Worm (Caenorhabditis elegans) whole organism, late embryonic: Measurements from ENCODE around the gene Y94H6A.10.

Experiments used
- C08G9.2 ChIP-seq: sonication (generic microtip); optimal IDR thresholded peaks from 2 replicates; lab custom pipeline; 2016; ENCODE audit warnings: mild to moderate bottlenecking, missing genetic modification characterization, moderate library complexity, missing compliant biosample characterization
- C38D4.7 ChIP-seq: fragments of 200-800 bp; sonication (Bioruptor generic); optimal IDR thresholded peaks from 2 replicates; lab custom pipeline; 2018; ENCODE audit warnings: mild to moderate bottlenecking, missing genetic modification characterization, moderate library complexity, missing compliant biosample characterization
- F13H6.1 ChIP-seq: sonication (generic microtip); optimal IDR thresholded peaks from 2 replicates; lab custom pipeline; 2016; ENCODE audit warnings: missing genetic modification characterization, missing compliant biosample characterization
- K02D7.2 ChIP-seq: sonication (generic microtip); optimal IDR thresholded peaks from 2 replicates; lab custom pipeline; 2017; ENCODE audit warnings: mild to moderate bottlenecking, missing genetic modification characterization, missing compliant biosample characterization
- K09A11.1 ChIP-seq: sonication (generic microtip); optimal IDR thresholded peaks from 2 replicates; lab custom pipeline; 2017; ENCODE audit warnings: antibody characterized with exemption, mild to moderate bottlenecking, missing genetic modification characterization, missing compliant biosample characterization; ENCODE audit not compliant: insufficient read depth
- Y22D7AL.16 ChIP-seq: sonication (generic microtip); optimal IDR thresholded peaks from 2 replicates; lab custom pipeline; 2016; ENCODE audit warnings: missing genetic modification characterization, missing compliant biosample characterization
- ahr-1 ChIP-seq: sonication (generic microtip); optimal IDR thresholded peaks from 2 replicates; lab custom pipeline; 2016; ENCODE audit warnings: missing genetic modification characterization, missing compliant biosample characterization
- ama-1 ChIP-seq: fragments of 150-350 bp; optimal IDR thresholded peaks from 2 replicates; lab custom pipeline; 2014
- ceh-14 ChIP-seq: sonication (generic microtip); optimal IDR thresholded peaks from 2 replicates; lab custom pipeline; 2016; ENCODE audit warnings: missing genotype, missing genetic modification characterization, missing compliant biosample characterization
- ceh-19 ChIP-seq: fragments of 200-800 bp; sonication (Bioruptor generic); optimal IDR thresholded peaks from 2 replicates; lab custom pipeline; 2018; ENCODE audit warnings: mild to moderate bottlenecking, missing genetic modification characterization, missing compliant biosample characterization
- ceh-2 ChIP-seq: sonication (generic microtip); optimal IDR thresholded peaks from 2 replicates; lab custom pipeline; 2016; ENCODE audit warnings: missing genotype, missing genetic modification characterization, missing compliant biosample characterization
- ceh-22 ChIP-seq: sonication (generic microtip); optimal IDR thresholded peaks from 2 replicates; lab custom pipeline; 2017; ENCODE audit warnings: missing biosample characterization, missing genetic modification characterization
- ceh-30 ChIP-seq: fragments of 150-350 bp; optimal IDR thresholded peaks from 2 replicates; lab custom pipeline; 2014; ENCODE audit warnings: missing biosample characterization, missing genetic modification characterization
- ceh-31 ChIP-seq: sonication (generic microtip); optimal IDR thresholded peaks from 2 replicates; lab custom pipeline; 2016; ENCODE audit warnings: missing genetic modification characterization, missing compliant biosample characterization
- ceh-34 ChIP-seq: sonication (generic microtip); optimal IDR thresholded peaks from 2 replicates; lab custom pipeline; 2016; ENCODE audit warnings: mild to moderate bottlenecking, missing genetic modification characterization, missing compliant biosample characterization
- ceh-45 ChIP-seq: fragments of 200-800 bp; sonication (Bioruptor generic); IDR thresholded peaks from 2 replicates; pipeline ENCODE4 v1.3.6; 2022; ENCODE audit warnings: missing genetic modification reagents, missing genetic modification characterization, missing compliant biosample characterization
- ceh-48 ChIP-seq: sonication (generic microtip); optimal IDR thresholded peaks from 2 replicates; lab custom pipeline; 2016; ENCODE audit warnings: missing genetic modification characterization, inconsistent platforms, missing compliant biosample characterization
- ceh-6 ChIP-seq: fragments of 200-800 bp; sonication (Bioruptor generic); optimal IDR thresholded peaks from 2 replicates; lab custom pipeline; 2018; ENCODE audit warnings: mild to moderate bottlenecking, missing genetic modification characterization, missing compliant biosample characterization
- ceh-9 ChIP-seq: sonication (generic microtip); optimal IDR thresholded peaks from 2 replicates; lab custom pipeline; 2016; ENCODE audit warnings: mild to moderate bottlenecking, missing genetic modification characterization, inconsistent platforms, missing compliant biosample characterization
- elt-2 ChIP-seq: sonication (generic microtip); optimal IDR thresholded peaks from 2 replicates; lab custom pipeline; 2016; ENCODE audit warnings: missing genetic modification reagents, missing genetic modification characterization, missing compliant biosample characterization
- elt-4 ChIP-seq: sonication (generic microtip); optimal IDR thresholded peaks from 2 replicates; lab custom pipeline; 2016; ENCODE audit warnings: missing genetic modification characterization, missing compliant biosample characterization
- ets-4 ChIP-seq: sonication (generic microtip); optimal IDR thresholded peaks from 2 replicates; lab custom pipeline; 2016; ENCODE audit warnings: missing genetic modification characterization, missing compliant biosample characterization
- eyg-1 ChIP-seq: sonication (generic microtip); optimal IDR thresholded peaks from 2 replicates; lab custom pipeline; 2016; ENCODE audit warnings: missing genotype, missing genetic modification characterization, missing compliant biosample characterization
- fax-1 ChIP-seq: sonication (generic microtip); optimal IDR thresholded peaks from 2 replicates; lab custom pipeline; 2016; ENCODE audit warnings: missing genotype, missing genetic modification characterization, missing compliant biosample characterization
- gmeb-2 ChIP-seq: sonication (generic microtip); optimal IDR thresholded peaks from 2 replicates; lab custom pipeline; 2016; ENCODE audit warnings: missing genetic modification characterization, inconsistent platforms, missing compliant biosample characterization
- hlh-13 ChIP-seq: fragments of 200-800 bp; sonication (Bioruptor generic); optimal IDR thresholded peaks from 2 replicates; lab custom pipeline; 2018; ENCODE audit warnings: mild to moderate bottlenecking, missing genetic modification characterization, missing compliant biosample characterization
- hlh-15 ChIP-seq: sonication (generic microtip); optimal IDR thresholded peaks from 2 replicates; lab custom pipeline; 2016; ENCODE audit warnings: missing genetic modification characterization, missing compliant biosample characterization
- hlh-6 ChIP-seq: sonication (generic microtip); optimal IDR thresholded peaks from 2 replicates; lab custom pipeline; 2016; ENCODE audit warnings: missing genotype, missing genetic modification characterization, missing compliant biosample characterization
- hlh-8 ChIP-seq: sonication (generic microtip); optimal IDR thresholded peaks from 2 replicates; lab custom pipeline; 2016; ENCODE audit warnings: missing genotype, missing genetic modification characterization, missing compliant biosample characterization
- lim-6 ChIP-seq: sonication (generic microtip); optimal IDR thresholded peaks from 2 replicates; lab custom pipeline; 2016; ENCODE audit warnings: missing genetic modification characterization, missing compliant biosample characterization
- madf-2 ChIP-seq: sonication (generic microtip); optimal IDR thresholded peaks from 2 replicates; lab custom pipeline; 2017; ENCODE audit warnings: missing genetic modification characterization, missing compliant biosample characterization
- nfya-1 ChIP-seq: sonication (generic microtip); optimal IDR thresholded peaks from 2 replicates; lab custom pipeline; 2017; ENCODE audit warnings: missing genetic modification characterization, mild to moderate bottlenecking, missing compliant biosample characterization, antibody characterized with exemption, moderate library complexity
- nhr-11 ChIP-seq: fragments of 150-350 bp; optimal IDR thresholded peaks from 2 replicates; lab custom pipeline; 2014; ENCODE audit warnings: missing biosample characterization, missing genetic modification characterization
- nhr-232 ChIP-seq: sonication (generic microtip); optimal IDR thresholded peaks from 2 replicates; lab custom pipeline; 2016; ENCODE audit warnings: missing genetic modification characterization, missing compliant biosample characterization
- npax-4 ChIP-seq: sonication (generic microtip); optimal IDR thresholded peaks from 2 replicates; lab custom pipeline; 2016; ENCODE audit warnings: missing genetic modification characterization, missing compliant biosample characterization
- pat-9 ChIP-seq: fragments of 200-800 bp; sonication (Bioruptor generic); optimal IDR thresholded peaks from 2 replicates; lab custom pipeline; 2018; ENCODE audit warnings: mild to moderate bottlenecking, missing genetic modification characterization, moderate library complexity, missing compliant biosample characterization
- pax-1 ChIP-seq: fragments of 150-350 bp; optimal IDR thresholded peaks from 2 replicates; lab custom pipeline; 2014; ENCODE audit warnings: missing biosample characterization, missing genetic modification characterization
- pha-2 ChIP-seq: sonication (generic microtip); optimal IDR thresholded peaks from 2 replicates; lab custom pipeline; 2017; ENCODE audit warnings: mild to moderate bottlenecking, missing genetic modification characterization, missing compliant biosample characterization
- pha-4 ChIP-seq: fragments of 150-350 bp; optimal IDR thresholded peaks from 2 replicates; lab custom pipeline; 2018; ENCODE audit warnings: missing biosample characterization, missing genetic modification reagents, missing genetic modification characterization
- pqm-1 ChIP-seq: sonication (generic microtip); optimal IDR thresholded peaks from 2 replicates; lab custom pipeline; 2016; ENCODE audit warnings: missing genetic modification characterization, missing compliant biosample characterization
- pros-1 ChIP-seq: fragments of 150-350 bp; optimal IDR thresholded peaks from 2 replicates; lab custom pipeline; 2014; ENCODE audit warnings: missing biosample characterization, missing genetic modification reagents, missing genetic modification characterization
- ref-2 ChIP-seq: sonication (generic microtip); optimal IDR thresholded peaks from 2 replicates; lab custom pipeline; 2016; ENCODE audit warnings: missing genetic modification characterization, missing compliant biosample characterization
- rnt-1 ChIP-seq: sonication (generic microtip); optimal IDR thresholded peaks from 2 replicates; lab custom pipeline; 2016; ENCODE audit warnings: missing genetic modification characterization, missing compliant biosample characterization
- sox-4 ChIP-seq: sonication (generic microtip); optimal IDR thresholded peaks from 2 replicates; lab custom pipeline; 2017; ENCODE audit warnings: mild to moderate bottlenecking, missing genetic modification characterization, inconsistent platforms, missing compliant biosample characterization
- syd-9 ChIP-seq: sonication (generic microtip); optimal IDR thresholded peaks from 2 replicates; lab custom pipeline; 2016; ENCODE audit warnings: mild to moderate bottlenecking, missing genetic modification characterization, moderate library complexity, missing compliant biosample characterization
- tbx-7 ChIP-seq: sonication (generic microtip); optimal IDR thresholded peaks from 2 replicates; lab custom pipeline; 2016; ENCODE audit warnings: missing genotype, missing genetic modification characterization, missing compliant biosample characterization
- ttx-3 ChIP-seq: sonication (generic microtip); optimal IDR thresholded peaks from 2 replicates; lab custom pipeline; 2016; ENCODE audit warnings: missing genetic modification reagents, missing genetic modification characterization, missing compliant biosample characterization
- unc-42 ChIP-seq: sonication (generic microtip); optimal IDR thresholded peaks from 2 replicates; lab custom pipeline; 2016; ENCODE audit warnings: missing genotype, missing genetic modification characterization, missing compliant biosample characterization
- unc-55 ChIP-seq: sonication (generic microtip); optimal IDR thresholded peaks from 2 replicates; lab custom pipeline; 2017; ENCODE audit warnings: missing biosample characterization, missing genetic modification reagents, missing genetic modification characterization
- unc-86 ChIP-seq: sonication (generic microtip); optimal IDR thresholded peaks from 2 replicates; lab custom pipeline; 2016; ENCODE audit warnings: missing genetic modification characterization, missing compliant biosample characterization
- zip-5 ChIP-seq: sonication (generic microtip); optimal IDR thresholded peaks from 2 replicates; lab custom pipeline; 2016; ENCODE audit warnings: missing genetic modification characterization, missing compliant biosample characterization

Gene Y94H6A.10

ce11 chrIV:2734675-2735074, 24.2 kb upstream of the Y94H6A.10 start:
- TF ChIP-seq pha-4 = no peak
- no peak for TF ChIP-seq pax-1
- TF ChIP-seq ceh-31 = no peak
- no peak for TF ChIP-seq pros-1
- TF ChIP-seq ceh-19 (GFP tag; lab: Kevin White, UChicago) = no peak
- TF ChIP-seq C08G9.2 (tag; lab: Kevin White, UChicago) = no peak
- TF ChIP-seq tbx-7 (tag; lab: Kevin White, UChicago) = no peak

- no peak for TF ChIP-seq nhr-11
- TF ChIP-seq F13H6.1 (tag; lab: Kevin White, UChicago) = no peak
- no peak for TF ChIP-seq unc-55 (GFP tag; lab: Kevin White, UChicago)
- TF ChIP-seq K02D7.2 = no peak
- TF ChIP-seq rnt-1 (tag; lab: Kevin White, UChicago) = no peak
- no peak for TF ChIP-seq hlh-13
- TF ChIP-seq tbx-7 (tag; lab: Kevin White, UChicago) = no peak
- no peak for TF ChIP-seq fax-1 (tag; lab: Kevin White, UChicago)
- TF ChIP-seq C38D4.7 (GFP tag; lab: Kevin White, UChicago) = no peak
These were observed 19.5 kb upstream of the Y94H6A.10 start, which contains the start of gene Y94H6A.2 for ce11 chrIV:2729957-2730356. Y94H6A.2 (plus strand) TSS chrIV:2730292.

ce11 chrIV:2725784-2726183, 15.3 kb upstream of the Y94H6A.10 start, which contains the start of gene ubxn-2:
ubxn-2 (minus strand) TSS chrIV:2725819.
- TF ChIP-seq ceh-19 (GFP tag; lab: Kevin White, UChicago) = no peak
- TF ChIP-seq elt-4 (tag; lab: Kevin White, UChicago) = no peak
- TF ChIP-seq ceh-6 = no peak
- no peak for TF ChIP-seq ceh-9 (tag; lab: Kevin White, UChicago)
- no peak for TF ChIP-seq fax-1 (tag; lab: Kevin White, UChicago)
- TF ChIP-seq ref-2 (tag; lab: Kevin White, UChicago) = peak; percentile 15
- TF ChIP-seq madf-2 (tag; lab: Kevin White, UChicago) = no peak
- peak; percentile 40 for TF ChIP-seq nfya-1
- TF ChIP-seq ceh-22 (tag; lab: Kevin White, UChicago) = no peak
- TF ChIP-seq ttx-3 (tag; lab: Kevin White, UChicago) = no peak
- TF ChIP-seq sox-4 (tag; lab: Kevin White, UChicago) = peak; percentile 4
- no peak for TF ChIP-seq ceh-34 (tag; lab: Kevin White, UChicago)
- TF ChIP-seq unc-86 (tag; lab: Kevin White, UChicago) = peak; percentile 15
- TF ChIP-seq nhr-232 (tag; lab: Kevin White, UChicago) = no peak
- TF ChIP-seq ceh-2 (tag; lab: Kevin White, UChicago) = peak; percentile 41
- no peak for TF ChIP-seq pqm-1 (tag; lab: Kevin White, UChicago)
- no peak for TF ChIP-seq npax-4 (tag; lab: Kevin White, UChicago)
- TF ChIP-seq pha-4 = no peak
- peak; percentile 49 for TF ChIP-seq elt-2
- no peak for TF ChIP-seq pat-9 (tag; lab: Kevin White, UChicago)
- no peak for TF ChIP-seq tbx-7 (tag; lab: Kevin White, UChicago)
- TF ChIP-seq ceh-14 (tag; lab: Kevin White, UChicago) = no peak
- no peak for TF ChIP-seq ahr-1 (tag; lab: Kevin White, UChicago)
- no peak for TF ChIP-seq zip-5 (tag; lab: Kevin White, UChicago)
- TF ChIP-seq lim-6 (tag; lab: Kevin White, UChicago) = no peak
- peak; percentile 8 for TF ChIP-seq gmeb-2
- no peak for TF ChIP-seq ets-4 (tag; lab: Kevin White, UChicago)
- TF ChIP-seq ama-1 = no peak
- no peak for TF ChIP-seq hlh-13
- no peak; the same call in 1 of the 2 replicates for TF ChIP-seq ceh-45 (GFP tag; lab: Robert Waterston, UW)
- no peak for TF ChIP-seq K09A11.1 (tag; lab: Kevin White, UChicago)
- no peak for TF ChIP-seq pha-2 (tag; lab: Kevin White, UChicago)
- TF ChIP-seq ceh-48 (tag; lab: Kevin White, UChicago) = peak; percentile 7
- no peak for TF ChIP-seq eyg-1 (tag; lab: Kevin White, UChicago)
- no peak for TF ChIP-seq Y22D7AL.16 (tag; lab: Kevin White, UChicago)
- TF ChIP-seq hlh-8 = no peak
- no peak for TF ChIP-seq ceh-30 (tag; lab: Kevin White, UChicago)
- TF ChIP-seq hlh-6 = no peak
- peak; percentile 24 for TF ChIP-seq unc-42 (tag; lab: Kevin White, UChicago)
- no peak for TF ChIP-seq syd-9 (tag; lab: Kevin White, UChicago)
- no peak for TF ChIP-seq hlh-15 (tag; lab: Kevin White, UChicago)
- no peak for TF ChIP-seq C38D4.7 (GFP tag; lab: Kevin White, UChicago)
- TF ChIP-seq unc-55 (GFP tag; lab: Kevin White, UChicago) = no peak
